Fruit fly (Drosophila melanogaster): Measurements from ENCODE around the gene CG17186.

DNA sequence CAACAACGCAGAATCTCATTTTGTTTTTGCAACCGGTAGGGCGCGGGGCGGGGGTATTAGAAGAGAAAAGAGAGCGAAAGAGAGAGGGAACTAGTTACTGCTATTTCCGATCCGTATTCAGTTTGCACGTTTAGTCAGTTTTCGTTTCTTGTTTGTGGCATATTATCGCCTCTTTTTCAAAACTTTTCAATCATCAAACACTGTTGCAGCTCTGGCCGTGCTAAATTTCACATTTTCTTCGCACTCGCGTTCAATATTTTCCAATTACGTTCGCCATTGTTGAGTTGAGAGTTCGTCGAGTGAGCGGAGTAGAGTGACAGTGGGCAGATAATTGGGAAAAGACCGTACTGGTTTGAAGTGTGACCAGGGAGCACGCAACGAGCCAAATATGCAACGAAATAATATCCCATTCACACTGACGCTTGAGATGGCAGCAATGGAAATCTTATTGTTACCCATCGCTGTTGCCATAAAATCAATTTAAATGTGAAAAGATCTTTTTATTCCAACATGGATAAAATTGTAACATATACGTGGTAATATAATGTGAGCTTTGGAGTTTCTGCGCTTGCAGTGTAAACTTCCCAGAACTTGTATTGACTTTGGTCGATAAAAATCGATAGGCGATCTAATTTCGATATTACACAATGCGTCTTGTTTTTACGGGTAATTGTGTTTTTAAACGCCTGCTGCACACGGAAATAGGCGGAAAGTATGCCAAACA lies 16.2 kb downstream of the CG17186 start, which contains the start of the genes Ire1 and Mrm2:
- no peak for TF ChIP-seq Eip93F (GFP tag; optimal IDR thresholded peaks at IDR 0.05)
- TF ChIP-seq esn (GFP tag; optimal IDR thresholded peaks at IDR 0.05) = peak; percentile 79
- peak; percentile 49 for TF ChIP-seq vri (GFP tag; optimal IDR thresholded peaks at IDR 0.05)
- TF ChIP-seq CG16779 (tag; optimal IDR thresholded peaks at IDR 0.05) = peak; percentile 48
- no peak for TF ChIP-seq Lpt (GFP tag; optimal IDR thresholded peaks at IDR 0.05)
- no peak; the same call in 2 of the 3 replicates for TF ChIP-seq CG8119 (GFP tag; IDR thresholded peaks at IDR 0.05)
- TF ChIP-seq dsx (GFP tag; optimal IDR thresholded peaks at IDR 0.05; ENCODE audit: poor library complexity, severe bottlenecking) = peak; percentile 51
- peak; percentile 74 for TF ChIP-seq CG32006 (GFP tag; optimal IDR thresholded peaks at IDR 0.05)
- TF ChIP-seq CG31627 (GFP tag; optimal IDR thresholded peaks at IDR 0.05) = peak; percentile 91
- TF ChIP-seq CG4318 (GFP tag; optimal IDR thresholded peaks at IDR 0.05) = no peak
- peak; percentile 78 for TF ChIP-seq OdsH (GFP tag; optimal IDR thresholded peaks at IDR 0.05)
- TF ChIP-seq CG6276 (GFP tag; optimal IDR thresholded peaks at IDR 0.05) = peak; percentile 31
- TF ChIP-seq fd59A (GFP tag; optimal IDR thresholded peaks at IDR 0.05) = peak; percentile 56
- TF ChIP-seq Sox14 (GFP tag; optimal IDR thresholded peaks at IDR 0.05) = peak; percentile 88
